Fruit fly (Drosophila melanogaster) whole organism, prepupa: ENCODE results near the gene CG18661.

Experiments used
- Hr4 ChIP-seq: fragments of 200-800 bp; sonication (Bioruptor generic); optimal IDR thresholded peaks from 3 replicates; lab custom pipeline; 2016; ENCODE audit warnings: missing biosample characterization, missing genetic modification characterization
- OdsH ChIP-seq: fragments of 200-800 bp; sonication (Bioruptor generic); optimal IDR thresholded peaks from 3 replicates; lab custom pipeline; 2016; ENCODE audit warnings: missing biosample characterization, missing genetic modification characterization
- Smox ChIP-seq: fragments of 200-800 bp; sonication (Bioruptor generic); optimal IDR thresholded peaks from 3 replicates; lab custom pipeline; 2016; ENCODE audit warnings: missing biosample characterization, missing genetic modification characterization
- eg ChIP-seq: fragments of 200-800 bp; sonication (Bioruptor generic); IDR thresholded peaks from 3 replicates; pipeline ENCODE4 v1.3.6; 2022; ENCODE audit warnings: missing biosample characterization, missing genetic modification characterization
- fd59A ChIP-seq: fragments of 200-800 bp; sonication (Bioruptor generic); optimal IDR thresholded peaks from 2 replicates; lab custom pipeline; 2017; ENCODE audit warnings: missing biosample characterization, mild to moderate bottlenecking, missing genetic modification characterization, missing genetic modification reagents
- svp ChIP-seq: fragments of 200-800 bp; sonication (Bioruptor generic); peaks from one replicate; lab custom pipeline; 2016; ENCODE audit warnings: missing biosample characterization, missing genetic modification characterization
- vri ChIP-seq: fragments of 200-800 bp; sonication (Bioruptor generic); optimal IDR thresholded peaks from 3 replicates; lab custom pipeline; 2016; ENCODE audit warnings: missing biosample characterization, mild to moderate bottlenecking, missing genetic modification characterization

DNA sequence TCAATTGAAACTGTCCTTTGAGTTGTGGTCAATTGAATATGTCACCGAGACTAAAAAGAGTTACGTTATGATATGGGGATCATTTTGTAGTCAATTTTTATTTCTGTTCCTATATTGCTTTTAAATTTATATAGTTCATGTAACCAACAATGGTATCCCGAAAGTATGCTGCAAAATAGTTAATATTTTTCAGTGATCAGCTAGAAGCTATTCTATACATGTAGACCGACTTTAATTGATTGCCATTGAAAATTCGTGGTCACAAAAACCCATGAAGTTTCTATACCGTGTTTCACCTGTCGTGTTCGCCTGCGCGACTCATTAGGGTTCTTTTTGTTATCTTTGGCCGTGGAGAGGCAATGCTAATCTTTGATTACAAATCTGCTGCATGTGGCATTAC lies 22.9 kb upstream of the CG18661 start:
- TF ChIP-seq Smox (GFP tag; lab: Kevin White, UChicago) (no peak), eg (GFP tag; lab: Robert Waterston, UW) (no peak), vri (no peak), Hr4 (GFP tag; lab: Kevin White, UChicago) (no peak), OdsH (GFP tag; lab: Kevin White, UChicago) (no peak), fd59A (no peak), svp (GFP tag; lab: Kevin White, UChicago) (no peak)
